Worm (Caenorhabditis elegans) whole organism, L3 larva: ENCODE data around the gene H34I24.2.

ENCODE experiments used
- R02D3.7 ChIP-seq: fragments of 150-350 bp; optimal IDR thresholded peaks from 2 replicates; lab custom pipeline; 2014; ENCODE audit warnings: missing biosample characterization, missing genetic modification characterization
- aly-2 ChIP-seq: fragments of 150-350 bp; optimal IDR thresholded peaks from 2 replicates; lab custom pipeline; 2014; ENCODE audit warnings: missing biosample characterization, missing genetic modification characterization
- ama-1 ChIP-seq: fragments of 150-350 bp; optimal IDR thresholded peaks from 2 replicates; lab custom pipeline; 2018
- ceh-16 ChIP-seq: sonication (generic microtip); optimal IDR thresholded peaks from 2 replicates; lab custom pipeline; 2017; ENCODE audit warnings: missing biosample characterization, missing genetic modification characterization
- ceh-28 ChIP-seq: fragments of 150-350 bp; optimal IDR thresholded peaks from 2 replicates; lab custom pipeline; 2014; ENCODE audit warnings: missing biosample characterization, missing genetic modification reagents, missing genetic modification characterization
- ceh-82 ChIP-seq: fragments of 150-350 bp; optimal IDR thresholded peaks from 2 replicates; lab custom pipeline; 2014; ENCODE audit warnings: missing biosample characterization, missing genetic modification characterization
- daf-12 ChIP-seq: fragments of 150-350 bp; optimal IDR thresholded peaks from 2 replicates; lab custom pipeline; 2014; ENCODE audit warnings: missing biosample characterization, missing genetic modification reagents, missing genetic modification characterization
- egl-27 ChIP-seq: sonication (generic microtip); optimal IDR thresholded peaks from 4 replicates; lab custom pipeline; 2017; ENCODE audit warnings: missing biosample characterization, missing genetic modification reagents, missing genetic modification characterization
- elt-2 ChIP-seq: sonication (generic microtip); optimal IDR thresholded peaks from 2 replicates; lab custom pipeline; 2016; ENCODE audit warnings: missing genetic modification reagents, mild to moderate bottlenecking, missing genetic modification characterization, missing compliant biosample characterization
- elt-3 ChIP-seq, 3 experiments: fragments of 150-350 bp in 1 of 3; sonication (generic microtip) in 2 of 3; optimal IDR thresholded peaks; 2 replicates in 2 of 3; 4 replicates in 1 of 3; lab custom pipeline; 2014 to 2017; ENCODE audit warnings: missing biosample characterization in 3 of 3, missing genetic modification characterization in 3 of 3
- eor-1 ChIP-seq, 2 experiments: fragments of 150-350 bp; optimal IDR thresholded peaks; 2 replicates each; lab custom pipeline; 2014 to 2018; ENCODE audit warnings: missing biosample characterization in 2 of 2, missing genetic modification characterization in 2 of 2
- fkh-10 ChIP-seq: sonication (generic microtip); optimal IDR thresholded peaks from 2 replicates; lab custom pipeline; 2017; ENCODE audit warnings: missing biosample characterization, missing genetic modification reagents, missing genetic modification characterization
- hmg-11 ChIP-seq: sonication (generic microtip); optimal IDR thresholded peaks from 2 replicates; lab custom pipeline; 2016; ENCODE audit warnings: missing genetic modification characterization, missing compliant biosample characterization
- jun-1 ChIP-seq: fragments of 150-350 bp; optimal IDR thresholded peaks from 2 replicates; lab custom pipeline; 2014; ENCODE audit warnings: missing biosample characterization, missing genetic modification reagents, missing genetic modification characterization
- lin-15B ChIP-seq: fragments of 150-350 bp; optimal IDR thresholded peaks from 2 replicates; lab custom pipeline; 2014; ENCODE audit warnings: missing biosample characterization, missing genetic modification characterization
- lsy-12 ChIP-seq: sonication (generic microtip); optimal IDR thresholded peaks from 2 replicates; lab custom pipeline; 2016; ENCODE audit warnings: mild to moderate bottlenecking, missing genetic modification characterization, missing compliant biosample characterization
- mml-1 ChIP-seq: fragments of 150-350 bp; sonication (generic microtip); optimal IDR thresholded peaks from 3 replicates; lab custom pipeline; 2014; ENCODE audit warnings: missing biosample characterization, missing genetic modification characterization
- nfya-1 ChIP-seq: sonication (generic microtip); optimal IDR thresholded peaks from 2 replicates; lab custom pipeline; 2017; ENCODE audit warnings: missing genetic modification characterization, mild to moderate bottlenecking, missing compliant biosample characterization, antibody characterized with exemption, moderate library complexity; ENCODE audit not compliant: insufficient read depth
- nhr-11 ChIP-seq: fragments of 150-350 bp; optimal IDR thresholded peaks from 2 replicates; lab custom pipeline; 2014; ENCODE audit warnings: missing biosample characterization, missing genetic modification characterization
- nhr-12 ChIP-seq: fragments of 150-350 bp; optimal IDR thresholded peaks from 2 replicates; lab custom pipeline; 2014; ENCODE audit warnings: missing biosample characterization, missing genetic modification characterization
- nhr-23 ChIP-seq: fragments of 150-350 bp; optimal IDR thresholded peaks from 2 replicates; lab custom pipeline; 2014; ENCODE audit warnings: missing biosample characterization, missing genetic modification reagents, missing genetic modification characterization
- nhr-237 ChIP-seq: fragments of 150-350 bp; optimal IDR thresholded peaks from 2 replicates; lab custom pipeline; 2014; ENCODE audit warnings: missing biosample characterization, missing genetic modification characterization
- nhr-25 ChIP-seq: sonication (generic microtip); optimal IDR thresholded peaks from 2 replicates; lab custom pipeline; 2017; ENCODE audit warnings: missing biosample characterization, missing genetic modification characterization
- nhr-28 ChIP-seq: fragments of 150-350 bp; optimal IDR thresholded peaks from 2 replicates; lab custom pipeline; 2014; ENCODE audit warnings: missing biosample characterization, missing genetic modification characterization
- nhr-43 ChIP-seq: sonication (generic microtip); optimal IDR thresholded peaks from 2 replicates; lab custom pipeline; 2016; ENCODE audit warnings: mild to moderate bottlenecking, missing genetic modification characterization, missing compliant biosample characterization; ENCODE audit not compliant: poor library complexity, severe bottlenecking
- nhr-67 ChIP-seq: fragments of 150-350 bp; optimal IDR thresholded peaks from 2 replicates; lab custom pipeline; 2014; ENCODE audit warnings: missing biosample characterization, missing genetic modification characterization
- nhr-76 ChIP-seq: fragments of 150-350 bp; sonication (generic microtip); optimal IDR thresholded peaks from 5 replicates; lab custom pipeline; 2014; ENCODE audit warnings: missing biosample characterization, missing genetic modification characterization
- nhr-77 ChIP-seq: fragments of 150-350 bp; optimal IDR thresholded peaks from 2 replicates; lab custom pipeline; 2014; ENCODE audit warnings: missing biosample characterization, missing genetic modification characterization
- pha-4 ChIP-seq: fragments of 150-350 bp; optimal IDR thresholded peaks from 2 replicates; lab custom pipeline; 2014; ENCODE audit warnings: missing biosample characterization, missing genetic modification reagents, missing genetic modification characterization
- pqm-1 ChIP-seq: fragments of 150-350 bp; optimal IDR thresholded peaks from 2 replicates; lab custom pipeline; 2017; ENCODE audit warnings: missing biosample characterization, missing genetic modification characterization, inconsistent platforms
- sea-2 ChIP-seq: fragments of 150-350 bp; sonication (generic microtip); optimal IDR thresholded peaks from 4 replicates; lab custom pipeline; 2014; ENCODE audit warnings: missing biosample characterization, missing genetic modification reagents, missing genetic modification characterization
- skn-1 ChIP-seq: fragments of 150-350 bp; optimal IDR thresholded peaks from 2 replicates; lab custom pipeline; 2014; ENCODE audit warnings: missing biosample characterization, missing genetic modification characterization
- snpc-4 ChIP-seq: fragments of 150-350 bp; optimal IDR thresholded peaks from 2 replicates; lab custom pipeline; 2014; ENCODE audit warnings: missing biosample characterization, missing genetic modification characterization
- unc-39 ChIP-seq: sonication (generic microtip); optimal IDR thresholded peaks from 4 replicates; lab custom pipeline; 2017; ENCODE audit warnings: missing biosample characterization, missing genetic modification characterization
- unc-62 ChIP-seq: fragments of 150-350 bp; sonication (generic microtip); optimal IDR thresholded peaks from 4 replicates; lab custom pipeline; 2014; ENCODE audit warnings: missing biosample characterization, missing genetic modification reagents, missing genetic modification characterization
- zag-1 ChIP-seq: fragments of 150-350 bp; optimal IDR thresholded peaks from 2 replicates; lab custom pipeline; 2014; ENCODE audit warnings: missing biosample characterization, missing genetic modification characterization
- ztf-11 ChIP-seq: fragments of 150-350 bp; optimal IDR thresholded peaks from 2 replicates; lab custom pipeline; 2014; ENCODE audit warnings: missing biosample characterization, missing genetic modification characterization
- ztf-4 ChIP-seq: fragments of 150-350 bp; optimal IDR thresholded peaks from 2 replicates; lab custom pipeline; 2014; ENCODE audit warnings: missing biosample characterization, missing genetic modification characterization

The H34I24.2 gene

DNA sequence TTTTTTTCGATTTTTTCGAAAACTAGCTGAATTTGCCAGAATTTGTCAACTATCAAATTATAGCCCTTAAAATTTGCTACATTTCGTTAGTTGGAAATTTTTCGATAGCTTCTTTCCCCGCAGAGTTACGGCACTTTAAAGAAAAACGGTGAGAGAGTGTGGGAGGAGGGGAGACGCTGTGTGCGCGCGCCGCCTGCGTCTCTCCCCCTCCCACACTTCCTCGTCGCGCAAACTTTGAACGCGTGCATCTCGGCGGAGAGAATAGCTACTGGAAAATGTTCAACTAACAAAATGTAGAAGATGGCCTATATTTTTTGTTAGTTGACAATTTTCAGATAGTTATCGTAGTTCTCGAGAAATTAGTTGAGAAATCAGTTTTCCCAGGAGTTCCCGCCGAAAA, 24.8 kb downstream of the H34I24.2 start:
- TF ChIP-seq nhr-25 (tag; lab: Kevin White, UChicago) (no peak), nhr-67 (no peak), ceh-16 (tag; lab: Kevin White, UChicago) (no peak), mml-1 (no peak), egl-27 (tag; lab: Kevin White, UChicago) (no peak), aly-2 (no peak)
- TF ChIP-seq, all 47 proteins: peak for 0

DNA sequence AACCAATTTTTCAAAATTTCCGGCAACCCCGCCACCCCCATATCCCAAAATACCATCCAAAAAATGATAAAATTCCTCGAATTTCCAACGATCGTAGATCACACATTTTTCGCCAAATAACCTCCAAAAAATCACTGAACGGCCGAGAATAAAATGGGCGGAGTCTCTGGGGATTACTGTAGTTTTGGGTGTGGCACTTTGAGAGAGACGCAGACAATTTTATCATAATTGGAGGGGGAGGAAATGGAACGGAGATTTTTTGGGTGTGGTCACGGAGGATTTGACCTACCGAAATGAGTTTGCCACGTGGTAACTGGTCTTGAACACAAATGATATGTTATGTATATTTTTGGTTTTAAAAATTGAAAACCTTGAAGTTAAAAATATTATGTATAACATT, 26.6 kb downstream of the H34I24.2 start:
- TF ChIP-seq R02D3.7 (tag; lab: Kevin White, UChicago) (no peak), nfya-1 (peak; percentile 56), ceh-82 (no peak), zag-1 (tag; lab: Kevin White, UChicago) (no peak), egl-27 (tag; lab: Kevin White, UChicago) (no peak), nhr-76 (tag; lab: Kevin White, UChicago) (no peak)

- TF ChIP-seq lsy-12 (tag; lab: Kevin White, UChicago), result no peak
- TF ChIP-seq elt-3 (tag; optimal IDR thresholded peaks at IDR 0.05; lab: Kevin White, UChicago), result peak in 1 of 3 experiments; percentile 16
- no peak for TF ChIP-seq ceh-28 (tag; lab: Kevin White, UChicago)
- TF ChIP-seq ama-1 (lab: Kevin White, UChicago), result no peak
- TF ChIP-seq hmg-11 (tag; lab: Kevin White, UChicago), result no peak
- TF ChIP-seq elt-2 (tag; lab: Kevin White, UChicago), result no peak
- no peak for TF ChIP-seq snpc-4 (tag; lab: Kevin White, UChicago)
- TF ChIP-seq nhr-23 (tag; lab: Kevin White, UChicago), result peak; percentile 21
- TF ChIP-seq nhr-76 (tag; lab: Kevin White, UChicago), result no peak
- no peak for TF ChIP-seq nhr-12
- TF ChIP-seq nhr-77 (tag; lab: Kevin White, UChicago), result no peak
- TF ChIP-seq unc-62, result no peak
These were observed 27.2 kb downstream of the H34I24.2 start for ce11 chrIII:2869033-2869432.

DNA sequence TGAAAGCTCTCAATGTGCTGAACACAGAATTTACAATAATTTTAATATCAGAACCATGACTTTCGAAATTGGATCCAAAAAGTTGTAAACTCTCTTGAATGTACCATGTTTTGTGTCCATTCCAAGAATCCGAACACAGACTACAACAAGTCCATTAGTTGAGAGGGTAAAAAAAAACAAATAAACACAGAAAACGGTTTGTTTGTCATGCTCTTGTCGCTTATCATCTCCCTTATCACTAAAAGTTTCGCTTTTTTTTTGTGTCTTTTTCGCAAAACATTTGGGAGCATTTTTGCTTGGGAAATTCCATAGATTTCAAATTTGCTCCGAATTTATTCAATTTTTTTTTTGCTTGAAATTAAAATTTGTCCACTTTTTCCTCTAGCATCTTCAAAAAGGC, 27.7 kb downstream of the H34I24.2 start:
- TF ChIP-seq ztf-4 (tag; lab: Kevin White, UChicago) (no peak), elt-2 (tag; lab: Kevin White, UChicago) (peak; percentile 69), R02D3.7 (tag; lab: Kevin White, UChicago) (no peak), pqm-1 (tag; lab: Kevin White, UChicago) (peak; percentile 49), unc-62 (no peak), pha-4 (tag; lab: Kevin White, UChicago) (peak; percentile 67), skn-1 (tag; lab: Kevin White, UChicago) (peak; percentile 27)

DNA sequence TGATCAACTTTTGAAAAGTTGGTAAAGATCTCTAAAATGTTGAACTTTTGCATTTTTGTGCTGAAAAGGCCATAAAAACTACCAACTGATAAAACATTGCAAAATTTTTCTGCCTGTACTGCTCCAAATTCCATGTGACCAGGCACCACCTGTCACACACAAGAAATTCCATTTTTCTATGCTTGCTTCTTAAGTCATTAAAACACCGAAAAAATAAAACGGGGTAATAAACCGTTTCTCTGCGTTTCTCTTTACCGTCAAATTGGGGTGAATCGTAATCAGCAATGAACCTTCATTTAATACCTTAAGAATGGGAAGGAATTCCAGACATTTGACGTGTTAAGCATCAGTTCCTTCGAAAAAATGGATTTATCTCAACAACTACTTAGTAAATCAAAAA, 28.4 kb downstream of the H34I24.2 start:
- TF ChIP-seq nhr-237 (tag; lab: Kevin White, UChicago), result no peak
- no peak for TF ChIP-seq snpc-4 (tag; lab: Kevin White, UChicago)
- TF ChIP-seq pqm-1 (tag; lab: Kevin White, UChicago), result peak; percentile 86
- no peak for TF ChIP-seq nhr-12
- TF ChIP-seq ceh-82, result no peak
- no peak for TF ChIP-seq unc-39 (tag; lab: Kevin White, UChicago)
- TF ChIP-seq nhr-23 (tag; lab: Kevin White, UChicago), result no peak
- peak; percentile 37 for TF ChIP-seq pha-4 (tag; lab: Kevin White, UChicago)
- TF ChIP-seq ztf-11 (tag; lab: Kevin White, UChicago), result no peak
- no peak for TF ChIP-seq unc-62
- TF ChIP-seq sea-2 (GFP tag; lab: Kevin White, UChicago), result no peak
- no peak for TF ChIP-seq fkh-10
- TF ChIP-seq nhr-43, result no peak
- TF ChIP-seq elt-2 (tag; lab: Kevin White, UChicago), result peak; percentile 94
- no peak for TF ChIP-seq R02D3.7 (tag; lab: Kevin White, UChicago)
- no peak for TF ChIP-seq egl-27 (tag; lab: Kevin White, UChicago)
- no peak for TF ChIP-seq nfya-1
- TF ChIP-seq ceh-28 (tag; lab: Kevin White, UChicago), result no peak
- TF ChIP-seq nhr-76 (tag; lab: Kevin White, UChicago), result no peak
- no peak for TF ChIP-seq nhr-77 (tag; lab: Kevin White, UChicago)
- TF ChIP-seq nhr-11 (tag; lab: Kevin White, UChicago), result no peak
- no peak for TF ChIP-seq lin-15B (tag; lab: Kevin White, UChicago)
- no peak for TF ChIP-seq nhr-28 (tag; lab: Kevin White, UChicago)
- TF ChIP-seq daf-12 (tag; lab: Kevin White, UChicago), result no peak
- TF ChIP-seq ama-1 (lab: Kevin White, UChicago), result no peak
- no peak for TF ChIP-seq hmg-11 (tag; lab: Kevin White, UChicago)
- TF ChIP-seq jun-1 (tag; lab: Kevin White, UChicago), result peak; percentile 11
- TF ChIP-seq eor-1 (tag; optimal IDR thresholded peaks at IDR 0.05; lab: Kevin White, UChicago), result no peak
